Fruit fly (Drosophila melanogaster): ENCODE measurements around the gene Ziz.

Gene Ziz

dm6 chr2L:7466304-7466703 lies 29.8 kb downstream of the Ziz start, which contains the start of gene CG6055 (continued):
- peak; percentile 38 for TF ChIP-seq CG6276 (GFP tag; optimal IDR thresholded peaks at IDR 0.05)
- no peak for TF ChIP-seq CG7368 (GFP tag; optimal IDR thresholded peaks at IDR 0.05)
- TF ChIP-seq CG10631 (GFP tag; optimal IDR thresholded peaks at IDR 0.05), result no peak
- TF ChIP-seq svp (GFP tag), result no peak
- peak; percentile 15 for TF ChIP-seq Eip75B (GFP tag; optimal IDR thresholded peaks at IDR 0.05)
- no peak for TF ChIP-seq Eip93F (GFP tag; optimal IDR thresholded peaks at IDR 0.05)
- TF ChIP-seq Sox14 (GFP tag; optimal IDR thresholded peaks at IDR 0.05), result no peak
- TF ChIP-seq Ets21C (GFP tag; optimal IDR thresholded peaks at IDR 0.05), result no peak
- TF ChIP-seq Eip78C (GFP tag), result peak; percentile 61
- peak; percentile 44 for TF ChIP-seq net (GFP tag; optimal IDR thresholded peaks at IDR 0.05)
- peak; percentile 61; the same call in 2 of the 3 replicates for TF ChIP-seq CG8119 (GFP tag; IDR thresholded peaks at IDR 0.05)
- TF ChIP-seq CG34406 (GFP tag; optimal IDR thresholded peaks at IDR 0.05), result no peak
- TF ChIP-seq CG6792 (GFP tag; optimal IDR thresholded peaks at IDR 0.05), result no peak
- TF ChIP-seq fd85E (GFP tag; optimal IDR thresholded peaks at IDR 0.05), result no peak
- peak; percentile 72 for TF ChIP-seq CG1621 (tag; optimal IDR thresholded peaks at IDR 0.05)
- TF ChIP-seq CG8632 (GFP tag; optimal IDR thresholded peaks at IDR 0.05), result no peak
- TF ChIP-seq lz (GFP tag; optimal IDR thresholded peaks at IDR 0.05), result no peak
- TF ChIP-seq CG6808 (GFP tag; optimal IDR thresholded peaks at IDR 0.05), result peak; percentile 66
- TF ChIP-seq spab (GFP tag; optimal IDR thresholded peaks at IDR 0.05), result peak; percentile 25
- no peak for TF ChIP-seq Hr39 (GFP tag; optimal IDR thresholded peaks at IDR 0.05)
- peak; percentile 63 for TF ChIP-seq dsx (GFP tag; optimal IDR thresholded peaks at IDR 0.05; ENCODE audit: poor library complexity, severe bottlenecking)
- TF ChIP-seq Smox (GFP tag; optimal IDR thresholded peaks at IDR 0.05), result no peak
- peak; percentile 7 for TF ChIP-seq achi (GFP tag; optimal IDR thresholded peaks at IDR 0.05)
- no peak for TF ChIP-seq CG6854 (GFP tag; optimal IDR thresholded peaks at IDR 0.05)

- no peak for TF ChIP-seq Sox102F (GFP tag; optimal IDR thresholded peaks at IDR 0.05)
- TF ChIP-seq Hr39 (GFP tag; optimal IDR thresholded peaks at IDR 0.05), result no peak
- no peak for TF ChIP-seq Blimp-1 (GFP tag; optimal IDR thresholded peaks at IDR 0.05)
- no peak for TF ChIP-seq CG32006 (GFP tag; optimal IDR thresholded peaks at IDR 0.05)
- no peak for TF ChIP-seq Sox14 (GFP tag; optimal IDR thresholded peaks at IDR 0.05)
These were observed 34.0 kb downstream of the Ziz start, which contains the start of gene Gr28b for dm6 chr2L:7462147-7462546. Gr28b (minus strand) TSS chr2L:7462247.

DNA sequence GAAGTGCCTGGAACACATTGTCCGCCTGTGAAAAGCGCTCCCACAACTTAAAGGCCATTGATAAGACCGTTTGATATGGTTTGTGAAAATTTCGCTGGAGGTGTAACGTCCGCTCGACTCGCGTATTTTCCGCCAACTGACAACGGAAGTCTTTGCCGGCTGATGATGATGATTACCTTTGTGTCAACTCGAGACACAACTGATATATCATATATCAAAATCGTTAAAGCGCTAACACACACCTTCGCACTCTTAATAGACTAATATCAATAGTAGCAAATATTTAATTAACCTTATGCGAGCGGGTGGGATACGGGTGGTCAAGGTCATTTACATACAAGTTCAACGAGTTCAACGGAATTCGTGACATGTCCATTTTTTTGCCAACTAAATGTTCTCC lies 42.0 kb downstream of the Ziz start, which contains the start of gene Gr28a:
Gene Gr28a, minus strand, starts transcription at position 101 of the 400 bp plus-strand sequence.
- no peak for TF ChIP-seq CG34406 (GFP tag; optimal IDR thresholded peaks at IDR 0.05)
- peak; percentile 11 for TF ChIP-seq svp (GFP tag)

dm6 chr2L:7452093-7452492 lies 44.0 kb downstream of the Ziz start:
- TF ChIP-seq fd85E (GFP tag; optimal IDR thresholded peaks at IDR 0.05), result no peak
- TF ChIP-seq CG11762 (GFP tag; optimal IDR thresholded peaks at IDR 0.05; ENCODE audit: insufficient read depth), result no peak

- TF ChIP-seq net (GFP tag; optimal IDR thresholded peaks at IDR 0.05) (no peak), spab (GFP tag; optimal IDR thresholded peaks at IDR 0.05) (no peak), Eip78C (GFP tag) (peak; percentile 19), Lpt (GFP tag; optimal IDR thresholded peaks at IDR 0.05) (no peak), Gug (GFP tag; IDR thresholded peaks at IDR 0.05) (no peak), Sox15 (GFP tag; optimal IDR thresholded peaks at IDR 0.05) (no peak), CG10631 (GFP tag; optimal IDR thresholded peaks at IDR 0.05) (no peak), vri (GFP tag; optimal IDR thresholded peaks at IDR 0.05) (peak; percentile 17), svp (GFP tag) (peak; percentile 32), CG11294 (GFP tag; IDR thresholded peaks at IDR 0.05) (no peak)
These were observed 45.1 kb downstream of the Ziz start, which contains the start of gene santa-maria for dm6 chr2L:7450966-7451365. santa-maria (minus strand) TSS chr2L:7451244.
